Worm (Caenorhabditis elegans) whole organism, young adult: Measurements from ENCODE around the gene cdl-1.

Experiments used
- B0035.1 ChIP-seq: sonication (generic microtip); optimal IDR thresholded peaks from 2 replicates; lab custom pipeline; 2016; ENCODE audit warnings: missing genetic modification characterization, mild to moderate bottlenecking, missing compliant biosample characterization, missing genotype, missing genetic modification reagents
- B0336.3 ChIP-seq: fragments of 200-800 bp; sonication (Bioruptor generic); IDR thresholded peaks from 2 replicates; pipeline ENCODE4 v1.3.6; 2022; ENCODE audit warnings: missing genetic modification characterization, missing compliant biosample characterization
- F10E7.11 ChIP-seq: sonication (generic microtip); optimal IDR thresholded peaks from 2 replicates; lab custom pipeline; 2017; ENCODE audit warnings: mild to moderate bottlenecking, missing genetic modification characterization, moderate library complexity, missing compliant biosample characterization
- F52B5.7 ChIP-seq: sonication (generic microtip); optimal IDR thresholded peaks from 2 replicates; lab custom pipeline; 2016; ENCODE audit warnings: mild to moderate bottlenecking, missing genetic modification characterization, missing compliant biosample characterization
- Y53F4B.3 ChIP-seq: fragments of 200-800 bp; sonication (Bioruptor generic); IDR thresholded peaks from 2 replicates; pipeline ENCODE4 v1.3.6; 2022; ENCODE audit warnings: missing genetic modification reagents, missing genetic modification characterization, missing compliant biosample characterization
- Y95B8A.8 ChIP-seq: fragments of 200-800 bp; sonication (Bioruptor generic); IDR thresholded peaks from 2 replicates; pipeline ENCODE4 v1.3.6; 2022; ENCODE audit warnings: missing genetic modification reagents, missing genetic modification characterization, missing compliant biosample characterization
- akir-1 ChIP-seq: fragments of 200-800 bp; sonication (Bioruptor generic); optimal IDR thresholded peaks from 2 replicates; lab custom pipeline; 2018; ENCODE audit warnings: mild to moderate bottlenecking, missing genetic modification characterization, moderate library complexity, missing compliant biosample characterization
- ama-1 ChIP-seq, 3 experiments: fragments of 150-350 bp in 1 of 3; sonication (generic microtip) in 2 of 3; optimal IDR thresholded peaks; 2 replicates each; lab custom pipeline; 2014 to 2018; ENCODE audit warnings: missing biosample characterization in 2 of 3, missing genetic modification characterization in 2 of 3, missing genetic modification reagents in 2 of 3
- cebp-1 ChIP-seq, 2 experiments: fragments of 200-800 bp in 1 of 2; sonication (Bioruptor generic) in 1 of 2; sonication (generic microtip) in 1 of 2; IDR thresholded peaks in 1 of 2; optimal IDR thresholded peaks in 1 of 2; 2 replicates each; pipeline versions ENCODE4 v1.3.6 to Lab custom; 2017 to 2022; ENCODE audit warnings: missing compliant biosample characterization in 2 of 2, missing genetic modification characterization in 2 of 2, mild to moderate bottlenecking in 1 of 2, missing genetic modification reagents in 1 of 2, moderate library complexity in 1 of 2
- cebp-2 ChIP-seq: fragments of 200-800 bp; sonication (Bioruptor generic); IDR thresholded peaks from 2 replicates; pipeline ENCODE4 v1.3.6; 2022; ENCODE audit warnings: missing genetic modification characterization, missing compliant biosample characterization
- ceh-58 ChIP-seq: fragments of 200-800 bp; sonication (Bioruptor generic); IDR thresholded peaks from 2 replicates; pipeline ENCODE4 v1.3.6; 2022; ENCODE audit warnings: missing genetic modification characterization, missing compliant biosample characterization
- ceh-79 ChIP-seq: sonication (generic microtip); optimal IDR thresholded peaks from 2 replicates; lab custom pipeline; 2017; ENCODE audit warnings: mild to moderate bottlenecking, missing genetic modification characterization, missing compliant biosample characterization
- die-1 ChIP-seq: sonication (generic microtip); optimal IDR thresholded peaks from 2 replicates; lab custom pipeline; 2016; ENCODE audit warnings: missing genotype, mild to moderate bottlenecking, missing genetic modification characterization, missing compliant biosample characterization
- ets-4 ChIP-seq: fragments of 200-800 bp; sonication (Bioruptor generic); optimal IDR thresholded peaks from 2 replicates; lab custom pipeline; 2018; ENCODE audit warnings: mild to moderate bottlenecking, missing genetic modification characterization, missing compliant biosample characterization
- gei-17 ChIP-seq: fragments of 200-800 bp; sonication (Bioruptor generic); optimal IDR thresholded peaks from 2 replicates; lab custom pipeline; 2018; ENCODE audit warnings: mild to moderate bottlenecking, missing genetic modification characterization, missing compliant biosample characterization
- him-1 ChIP-seq: sonication (generic microtip); optimal IDR thresholded peaks from 2 replicates; lab custom pipeline; 2016; ENCODE audit warnings: missing genotype, missing genetic modification reagents, missing genetic modification characterization, missing compliant biosample characterization
- hmg-1.2 ChIP-seq: fragments of 200-800 bp; sonication (Bioruptor generic); IDR thresholded peaks from 2 replicates; pipeline ENCODE4 v1.3.6; 2022; ENCODE audit warnings: missing genetic modification reagents, missing genetic modification characterization, missing compliant biosample characterization
- lin-40 ChIP-seq: sonication (generic microtip); optimal IDR thresholded peaks from 2 replicates; lab custom pipeline; 2016; ENCODE audit warnings: missing genetic modification characterization, mild to moderate bottlenecking, missing compliant biosample characterization, missing genotype, missing genetic modification reagents
- lir-1 ChIP-seq: fragments of 200-800 bp; sonication (Bioruptor generic); conservative IDR thresholded peaks from 2 replicates; pipeline ENCODE4 v1.3.6; 2022; ENCODE audit warnings: missing genetic modification reagents, missing genetic modification characterization, missing compliant biosample characterization
- lsy-27 ChIP-seq: sonication (generic microtip); optimal IDR thresholded peaks from 2 replicates; lab custom pipeline; 2017; ENCODE audit warnings: missing genetic modification characterization, mild to moderate bottlenecking, missing compliant biosample characterization, antibody characterized with exemption, missing genotype, borderline replicate concordance; ENCODE audit not compliant: insufficient read depth
- mcd-1 ChIP-seq: fragments of 200-800 bp; sonication (Bioruptor generic); IDR thresholded peaks from 2 replicates; pipeline ENCODE4 v1.3.6; 2022; ENCODE audit warnings: missing genetic modification reagents, missing genetic modification characterization, missing compliant biosample characterization
- mes-4 ChIP-seq: sonication (generic microtip); optimal IDR thresholded peaks from 2 replicates; lab custom pipeline; 2016; ENCODE audit warnings: missing genotype, missing genetic modification characterization, missing compliant biosample characterization
- nhr-120 ChIP-seq: fragments of 200-800 bp; sonication (Bioruptor generic); IDR thresholded peaks from 2 replicates; pipeline ENCODE4 v1.3.6; 2022; ENCODE audit warnings: missing genetic modification characterization, missing compliant biosample characterization
- nhr-179 ChIP-seq: sonication (generic microtip); optimal IDR thresholded peaks from 2 replicates; lab custom pipeline; 2016; ENCODE audit warnings: mild to moderate bottlenecking, missing genetic modification characterization, missing compliant biosample characterization
- nhr-80 ChIP-seq: sonication (generic microtip); optimal IDR thresholded peaks from 2 replicates; lab custom pipeline; 2016; ENCODE audit warnings: missing genetic modification characterization, missing compliant biosample characterization
- pbrm-1 ChIP-seq: fragments of 200-800 bp; sonication (Bioruptor generic); IDR thresholded peaks from 2 replicates; pipeline ENCODE4 v1.3.6; 2022; ENCODE audit warnings: missing genetic modification reagents, missing genetic modification characterization, missing compliant biosample characterization
- pha-4 ChIP-seq: fragments of 150-350 bp; sonication (generic microtip); optimal IDR thresholded peaks from 2 replicates; lab custom pipeline; 2014; ENCODE audit warnings: missing biosample characterization, missing genetic modification reagents, missing genetic modification characterization
- snpc-3.4 ChIP-seq: sonication (generic microtip); optimal IDR thresholded peaks from 2 replicates; lab custom pipeline; 2017; ENCODE audit warnings: missing genetic modification characterization, mild to moderate bottlenecking, missing compliant biosample characterization, antibody characterized with exemption, moderate library complexity, missing genotype, missing genetic modification reagents
- somi-1 ChIP-seq: fragments of 200-800 bp; sonication (Bioruptor generic); optimal IDR thresholded peaks from 2 replicates; lab custom pipeline; 2018; ENCODE audit warnings: mild to moderate bottlenecking, missing genetic modification characterization, missing compliant biosample characterization
- sptf-2 ChIP-seq: fragments of 200-800 bp; sonication (Bioruptor generic); optimal IDR thresholded peaks from 2 replicates; lab custom pipeline; 2018; ENCODE audit warnings: mild to moderate bottlenecking, missing genetic modification characterization, missing compliant biosample characterization
- xnd-1 ChIP-seq: sonication (generic microtip); optimal IDR thresholded peaks from 2 replicates; lab custom pipeline; 2016; ENCODE audit warnings: missing genotype, missing genetic modification reagents, missing genetic modification characterization, missing compliant biosample characterization
- zfh-2 ChIP-seq: fragments of 200-800 bp; sonication (Bioruptor generic); conservative IDR thresholded peaks from 2 replicates; pipeline ENCODE4 v1.3.6; 2022; ENCODE audit warnings: missing genetic modification reagents, missing genetic modification characterization, missing compliant biosample characterization
- zim-3 ChIP-seq: sonication (generic microtip); optimal IDR thresholded peaks from 2 replicates; lab custom pipeline; 2017; ENCODE audit warnings: mild to moderate bottlenecking, missing genetic modification characterization, moderate library complexity, missing compliant biosample characterization
- ztf-22 ChIP-seq: fragments of 200-800 bp; sonication (Bioruptor generic); optimal IDR thresholded peaks from 2 replicates; lab custom pipeline; 2018; ENCODE audit warnings: mild to moderate bottlenecking, missing genetic modification characterization, moderate library complexity, missing compliant biosample characterization
- ztf-25 ChIP-seq: fragments of 200-800 bp; sonication (Bioruptor generic); IDR thresholded peaks from 2 replicates; pipeline ENCODE4 v1.3.6; 2022; ENCODE audit warnings: missing genetic modification reagents, missing genetic modification characterization, missing compliant biosample characterization
- ztf-28 ChIP-seq: fragments of 200-800 bp; sonication (Bioruptor generic); IDR thresholded peaks from 2 replicates; pipeline ENCODE4 v1.3.6; 2022; ENCODE audit warnings: missing genetic modification reagents, missing genetic modification characterization, missing compliant biosample characterization
- ztf-3 ChIP-seq: fragments of 200-800 bp; sonication (Bioruptor generic); optimal IDR thresholded peaks from 2 replicates; lab custom pipeline; 2018; ENCODE audit warnings: mild to moderate bottlenecking, missing genetic modification characterization, missing compliant biosample characterization

Gene cdl-1

ce11 chrII:10758951-10759350, 26.3 kb upstream of the cdl-1 start:
- TF ChIP-seq ceh-58 (GFP tag; lab: Robert Waterston, UW) (no peak), him-1 (tag; lab: Kevin White, UChicago) (no peak), cebp-2 (GFP tag; lab: Robert Waterston, UW) (0 out of 2 replicates have a peak, but pooled peaks have one; percentile 29), lin-40 (tag; lab: Kevin White, UChicago) (no peak), B0035.1 (tag; lab: Kevin White, UChicago) (no peak), B0336.3 (GFP tag; lab: Robert Waterston, UW) (no peak), sptf-2 (no peak), akir-1 (GFP tag; lab: Kevin White, UChicago) (no peak)

DNA sequence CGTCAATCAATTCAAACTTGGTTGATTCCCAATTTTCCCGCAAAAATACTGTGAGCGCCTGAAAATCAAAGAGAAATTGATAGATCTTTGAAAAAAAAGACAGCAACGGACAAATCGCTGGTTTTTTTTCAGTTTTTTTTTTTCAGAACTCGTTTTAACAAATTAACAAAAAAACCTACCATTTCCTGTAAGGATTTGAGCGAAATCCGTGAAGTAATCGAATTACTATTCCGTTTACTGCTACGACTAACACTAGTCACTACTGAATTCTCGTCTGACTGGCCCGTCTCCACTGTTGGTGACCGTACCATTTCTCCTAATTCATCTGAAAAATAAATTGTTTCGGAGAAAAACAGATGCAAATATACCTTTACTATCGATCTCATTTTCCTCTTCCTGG, 25.8 kb upstream of the cdl-1 start:
- TF ChIP-seq zim-3 (no peak), gei-17 (GFP tag; lab: Kevin White, UChicago) (no peak), hmg-1.2 (GFP tag; lab: Robert Waterston, UW) (no peak), F52B5.7 (tag; lab: Kevin White, UChicago) (no peak), ama-1 (optimal IDR thresholded peaks at IDR 0.05; lab: Kevin White, UChicago) (no peak), ama-1 (GFP tag; optimal IDR thresholded peaks at IDR 0.05; lab: Kevin White, UChicago) (no peak), ceh-79 (tag; lab: Kevin White, UChicago) (no peak), ztf-28 (GFP tag; lab: Robert Waterston, UW) (no peak), ceh-58 (GFP tag; lab: Robert Waterston, UW) (no peak), lir-1 (GFP tag; lab: Robert Waterston, UW) (no peak), somi-1 (GFP tag; lab: Kevin White, UChicago) (no peak), mcd-1 (GFP tag; lab: Robert Waterston, UW) (no peak), die-1 (tag; lab: Kevin White, UChicago) (no peak), lsy-27 (tag; lab: Kevin White, UChicago) (no peak), ztf-25 (no peak), ets-4 (no peak), mes-4 (tag; lab: Kevin White, UChicago) (no peak), snpc-3.4 (no peak), pbrm-1 (no peak)

ce11 chrII:10760801-10761200, 24.5 kb upstream of the cdl-1 start:
- no peak for TF ChIP-seq nhr-80
- no peak for TF ChIP-seq mes-4 (tag; lab: Kevin White, UChicago)
- no peak for TF ChIP-seq cebp-1 (GFP tag; IDR thresholded peaks at IDR 0.05; lab: Robert Waterston, UW)
- TF ChIP-seq cebp-1 (tag; optimal IDR thresholded peaks at IDR 0.05; lab: Kevin White, UChicago) = no peak
- TF ChIP-seq ztf-3 (GFP tag; lab: Kevin White, UChicago) = no peak
- no peak for TF ChIP-seq lin-40 (tag; lab: Kevin White, UChicago)
- no peak for TF ChIP-seq nhr-179 (tag; lab: Kevin White, UChicago)
- TF ChIP-seq pha-4 (tag; lab: Kevin White, UChicago) = no peak

- TF ChIP-seq Y95B8A.8 (no peak), zfh-2 (GFP tag; lab: Robert Waterston, UW) (peak; percentile 48; the same call in 1 of the 2 replicates)
Measured at ce11 chrII:10761653-10762052, 23.6 kb upstream of the cdl-1 start.

DNA sequence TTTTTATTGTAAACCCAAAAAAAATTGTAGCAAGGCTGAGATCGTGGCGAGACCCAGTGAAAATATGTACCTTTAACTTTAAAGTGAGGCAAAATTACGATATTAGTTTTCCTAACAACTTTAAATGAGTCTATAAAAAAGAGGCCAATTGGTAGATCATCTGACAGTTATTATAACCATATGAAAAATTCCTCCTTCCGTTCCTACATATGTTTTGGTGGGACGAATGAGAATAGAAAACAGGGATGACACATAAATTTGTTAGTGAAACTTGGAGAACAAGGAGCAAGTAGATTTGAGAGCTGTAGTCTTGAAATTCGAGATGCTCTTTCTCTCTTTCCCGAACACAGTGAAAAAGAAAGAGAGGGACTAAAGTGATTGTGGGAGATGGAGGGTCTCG, 20.0 kb upstream of the cdl-1 start:
- TF ChIP-seq xnd-1 (tag; lab: Kevin White, UChicago) (no peak), ztf-22 (GFP tag; lab: Kevin White, UChicago) (no peak), ama-1 (optimal IDR thresholded peaks at IDR 0.05; lab: Kevin White, UChicago) (no peak), ama-1 (GFP tag; optimal IDR thresholded peaks at IDR 0.05; lab: Kevin White, UChicago) (no peak), F10E7.11 (no peak), Y53F4B.3 (GFP tag; lab: Robert Waterston, UW) (no peak), nhr-120 (no peak)
- TF ChIP-seq, all 124 proteins: peak for 0
